Worm (Caenorhabditis elegans): ENCODE measurements around the gene inpp-5K.

DNA sequence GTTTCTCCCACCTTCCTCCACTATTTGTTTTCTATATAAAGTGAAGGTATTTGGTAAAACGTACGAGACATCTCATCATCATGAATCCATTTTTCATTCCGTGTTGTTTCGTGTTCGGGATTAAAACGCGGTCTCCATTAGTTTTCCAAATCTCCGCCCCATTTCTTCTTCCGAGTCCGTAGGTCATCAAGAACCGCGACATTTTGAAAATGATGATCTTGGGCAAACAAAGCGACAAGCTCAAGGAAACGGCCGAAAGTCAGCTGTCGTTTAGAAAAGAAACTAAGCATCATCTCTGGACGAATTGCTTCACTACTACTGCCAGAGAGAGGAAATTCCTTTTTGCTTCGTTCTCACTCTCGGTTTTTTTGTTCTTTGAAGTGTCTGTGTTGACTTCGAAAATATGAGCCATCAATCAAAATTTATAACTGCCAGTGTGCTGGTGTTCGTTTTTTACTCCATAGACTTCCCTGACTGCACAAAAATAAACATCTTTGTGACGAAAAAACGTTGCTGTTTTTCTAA is 11.5 kb upstream of the inpp-5K start:
- TF ChIP-seq aly-1 (tag; optimal IDR thresholded peaks at IDR 0.05) (no peak), ets-7 (tag; optimal IDR thresholded peaks at IDR 0.05) (no peak), F13C5.2 (tag; optimal IDR thresholded peaks at IDR 0.05) (no peak), ama-1 (optimal IDR thresholded peaks at IDR 0.05) (no peak), ceh-13 (GFP tag; optimal IDR thresholded peaks at IDR 0.05) (no peak), pes-1 (GFP tag; IDR thresholded peaks at IDR 0.05) (no peak), hnd-1 (tag; optimal IDR thresholded peaks at IDR 0.05) (no peak), ceh-36 (tag; optimal IDR thresholded peaks at IDR 0.05) (no peak), scrt-1 (GFP tag; IDR thresholded peaks at IDR 0.05) (no peak), hmg-4 (GFP tag; optimal IDR thresholded peaks at IDR 0.05) (no peak)

Data from whole organism, early embryonic.